Fruit fly (Drosophila melanogaster) whole organism, embryonic: ENCODE results near the gene CG1273.

Source experiments
- Bgb ChIP-seq: fragments of 200-800 bp; sonication (Bioruptor generic); IDR thresholded peaks from 2 replicates; pipeline ENCODE4 v1.3.6; 2022; ENCODE audit warnings: missing biosample characterization, missing genetic modification characterization; ENCODE audit not compliant: partially characterized antibody
- CG11504 ChIP-seq: fragments of 200-800 bp; sonication (Bioruptor generic); optimal IDR thresholded peaks from 3 replicates; lab custom pipeline; 2019; ENCODE audit warnings: missing biosample characterization, mild to moderate bottlenecking, missing genetic modification characterization, moderate library complexity
- CG11723 ChIP-seq: fragments of 200-800 bp; sonication (Bioruptor generic); optimal IDR thresholded peaks from 2 replicates; lab custom pipeline; 2017; ENCODE audit warnings: missing biosample characterization, mild to moderate bottlenecking, missing genetic modification characterization
- CG13287 ChIP-seq: fragments of 200-800 bp; sonication (Bioruptor generic); IDR thresholded peaks from 2 replicates; pipeline ENCODE4 v1.3.6; 2022; ENCODE audit warnings: missing biosample characterization, missing genetic modification characterization; ENCODE audit not compliant: partially characterized antibody
- CG14014 ChIP-seq: fragments of 200-800 bp; sonication (Bioruptor generic); IDR thresholded peaks from 2 replicates; pipeline ENCODE4 v1.3.6; 2022; ENCODE audit warnings: missing biosample characterization, missing genetic modification characterization
- CG15479 ChIP-seq: fragments of 200-800 bp; sonication (Bioruptor generic); optimal IDR thresholded peaks from 3 replicates; lab custom pipeline; 2019; ENCODE audit warnings: missing biosample characterization, mild to moderate bottlenecking, missing genetic modification characterization, moderate library complexity
- CG17612 ChIP-seq: fragments of 200-800 bp; sonication (Bioruptor generic); IDR thresholded peaks from 2 replicates; pipeline ENCODE4 v1.3.6; 2022; ENCODE audit warnings: missing biosample characterization, missing genetic modification characterization
- CG17912 ChIP-seq: fragments of 200-800 bp; sonication (Bioruptor generic); optimal IDR thresholded peaks from 2 replicates; lab custom pipeline; 2018; ENCODE audit warnings: missing biosample characterization, mild to moderate bottlenecking, missing genetic modification characterization
- CG1792 ChIP-seq: fragments of 200-800 bp; sonication (Bioruptor generic); optimal IDR thresholded peaks from 2 replicates; lab custom pipeline; 2016; ENCODE audit warnings: missing biosample characterization, missing genetic modification characterization
- CG2129 ChIP-seq: fragments of 200-800 bp; sonication (Bioruptor generic); IDR thresholded peaks from 2 replicates; pipeline ENCODE4 v1.3.6; 2022; ENCODE audit warnings: missing biosample characterization, missing genetic modification characterization; ENCODE audit not compliant: partially characterized antibody
- CG31224 ChIP-seq: fragments of 200-800 bp; sonication (Bioruptor generic); IDR thresholded peaks from 2 replicates; pipeline ENCODE4 v1.3.6; 2022; ENCODE audit warnings: missing biosample characterization, missing genetic modification characterization
- CG3163 ChIP-seq: fragments of 200-800 bp; sonication (Bioruptor generic); optimal IDR thresholded peaks from 3 replicates; lab custom pipeline; 2016; ENCODE audit warnings: missing biosample characterization, missing genetic modification characterization
- CG34224 ChIP-seq: fragments of 200-800 bp; sonication (Bioruptor generic); IDR thresholded peaks from 3 replicates; pipeline ENCODE4 v1.3.6; 2022; ENCODE audit warnings: missing biosample characterization, missing genetic modification characterization; ENCODE audit not compliant: partially characterized antibody
- CG34422 ChIP-seq: fragments of 200-800 bp; sonication (Bioruptor generic); IDR thresholded peaks from 3 replicates; pipeline ENCODE4 v1.3.6; 2022; ENCODE audit warnings: missing biosample characterization, missing genetic modification characterization
- CG7357 ChIP-seq: fragments of 200-800 bp; sonication (Bioruptor generic); IDR thresholded peaks from 3 replicates; pipeline ENCODE4 v1.3.6; 2022; ENCODE audit warnings: missing biosample characterization, missing genetic modification characterization
- CG7786 ChIP-seq: fragments of 200-800 bp; sonication (Bioruptor generic); optimal IDR thresholded peaks from 2 replicates; lab custom pipeline; 2016; ENCODE audit warnings: missing biosample characterization, missing genetic modification characterization
- CG9215 ChIP-seq: fragments of 200-800 bp; sonication (Bioruptor generic); IDR thresholded peaks from 2 replicates; pipeline ENCODE4 v1.3.6; 2022; ENCODE audit warnings: missing biosample characterization, missing genetic modification characterization
- CG9609 ChIP-seq: fragments of 200-800 bp; sonication (Bioruptor generic); optimal IDR thresholded peaks from 3 replicates; lab custom pipeline; 2016; ENCODE audit warnings: missing biosample characterization, missing genetic modification characterization
- Dad ChIP-seq: fragments of 200-800 bp; sonication (Bioruptor generic); optimal IDR thresholded peaks from 3 replicates; lab custom pipeline; 2016; ENCODE audit warnings: missing biosample characterization, missing genetic modification characterization
- Dip2 ChIP-seq: fragments of 200-800 bp; sonication (Bioruptor generic); IDR thresholded peaks from 2 replicates; pipeline ENCODE4 v1.3.6; 2022; ENCODE audit warnings: missing biosample characterization, missing genetic modification characterization
- Hr39 ChIP-seq: fragments of >200 bp; optimal IDR thresholded peaks from 2 replicates; lab custom pipeline; 2017
- Kr ChIP-seq: fragments of 200-800 bp; sonication (Bioruptor generic); optimal IDR thresholded peaks from 2 replicates; lab custom pipeline; 2017; ENCODE audit warnings: missing biosample characterization, mild to moderate bottlenecking, missing genetic modification characterization
- Lhr ChIP-seq: fragments of 200-800 bp; sonication (Bioruptor generic); optimal IDR thresholded peaks from 3 replicates; lab custom pipeline; 2017; ENCODE audit warnings: mild to moderate bottlenecking, missing biosample characterization, missing genetic modification reagents, missing genetic modification characterization
- MESR4 ChIP-seq: fragments of 200-800 bp; sonication (Bioruptor generic); optimal IDR thresholded peaks from 2 replicates; lab custom pipeline; 2018; ENCODE audit warnings: missing biosample characterization, mild to moderate bottlenecking, missing genetic modification characterization, moderate library complexity
- Max ChIP-seq: fragments of 200-800 bp; sonication (Bioruptor generic); optimal IDR thresholded peaks from 2 replicates; lab custom pipeline; 2016; ENCODE audit warnings: missing biosample characterization, mild to moderate bottlenecking, missing genetic modification characterization
- NFAT ChIP-seq: fragments of 200-800 bp; sonication (Bioruptor generic); IDR thresholded peaks from 2 replicates; pipeline ENCODE4 v1.3.6; 2022; ENCODE audit warnings: missing biosample characterization, missing genetic modification characterization
- Nf-YA ChIP-seq: fragments of 200-800 bp; sonication (Bioruptor generic); IDR thresholded peaks from 2 replicates; pipeline ENCODE4 v1.3.6; 2022; ENCODE audit warnings: missing biosample characterization, missing genetic modification characterization
- bowl ChIP-seq: fragments of 200-800 bp; sonication (Bioruptor generic); IDR thresholded peaks from 2 replicates; pipeline ENCODE4 v1.3.6; 2022; ENCODE audit warnings: missing biosample characterization, missing genetic modification characterization
- cg ChIP-seq: fragments of 200-800 bp; sonication (Bioruptor generic); optimal IDR thresholded peaks from 3 replicates; lab custom pipeline; 2019; ENCODE audit warnings: missing biosample characterization, mild to moderate bottlenecking, missing genetic modification characterization, moderate library complexity
- ci ChIP-seq: fragments of 200-800 bp; sonication (Bioruptor generic); IDR thresholded peaks from 3 replicates; pipeline ENCODE4 v1.3.6; 2022; ENCODE audit warnings: missing biosample characterization, missing genetic modification characterization
- dpn ChIP-seq, 2 experiments: fragments of 200-800 bp; sonication (Bioruptor generic); optimal IDR thresholded peaks; 3 replicates each; lab custom pipeline; 2016; ENCODE audit warnings: missing biosample characterization in 2 of 2, missing genetic modification characterization in 2 of 2
- fd102C ChIP-seq: fragments of 200-800 bp; sonication (Bioruptor generic); optimal IDR thresholded peaks from 2 replicates; lab custom pipeline; 2018; ENCODE audit warnings: missing biosample characterization, mild to moderate bottlenecking, missing genetic modification characterization, moderate library complexity
- kni ChIP-seq: fragments of 200-800 bp; sonication (Bioruptor generic); optimal IDR thresholded peaks from 3 replicates; lab custom pipeline; 2017; ENCODE audit warnings: mild to moderate bottlenecking, missing biosample characterization, missing genetic modification reagents, missing genetic modification characterization
- lilli ChIP-seq: fragments of 200-800 bp; sonication (Bioruptor generic); optimal IDR thresholded peaks from 3 replicates; lab custom pipeline; 2016; ENCODE audit warnings: missing biosample characterization, missing genetic modification characterization
- mam ChIP-seq: fragments of 200-800 bp; sonication (Bioruptor generic); optimal IDR thresholded peaks from 3 replicates; lab custom pipeline; 2016; ENCODE audit warnings: missing biosample characterization, missing genetic modification characterization
- nerfin-1 ChIP-seq: fragments of 200-800 bp; sonication (Bioruptor generic); optimal IDR thresholded peaks from 3 replicates; lab custom pipeline; 2019; ENCODE audit warnings: missing biosample characterization, mild to moderate bottlenecking, missing genetic modification characterization, moderate library complexity
- oc ChIP-seq: fragments of 200-800 bp; sonication (Bioruptor generic); optimal IDR thresholded peaks from 2 replicates; lab custom pipeline; 2018; ENCODE audit warnings: missing biosample characterization, mild to moderate bottlenecking, missing genetic modification characterization, moderate library complexity
- odd ChIP-seq: fragments of 200-800 bp; sonication (Bioruptor generic); optimal IDR thresholded peaks from 2 replicates; lab custom pipeline; 2017; ENCODE audit warnings: missing biosample characterization, mild to moderate bottlenecking, missing genetic modification characterization
- run ChIP-seq: fragments of 200-800 bp; sonication (Bioruptor generic); optimal IDR thresholded peaks from 3 replicates; lab custom pipeline; 2018; ENCODE audit warnings: missing biosample characterization, mild to moderate bottlenecking, missing genetic modification characterization
- sens ChIP-seq: fragments of 200-800 bp; sonication (Bioruptor generic); peaks from one replicate; lab custom pipeline; 2016; ENCODE audit warnings: missing biosample characterization, missing genetic modification characterization
- sima ChIP-seq: fragments of 200-800 bp; sonication (Bioruptor generic); optimal IDR thresholded peaks from 2 replicates; lab custom pipeline; 2016; ENCODE audit warnings: missing biosample characterization, missing genetic modification characterization
- slp2 ChIP-seq: fragments of 200-800 bp; sonication (Bioruptor generic); optimal IDR thresholded peaks from 2 replicates; lab custom pipeline; 2016; ENCODE audit warnings: missing biosample characterization, missing genetic modification characterization
- sug ChIP-seq: fragments of 200-800 bp; optimal IDR thresholded peaks from 2 replicates; lab custom pipeline; 2019; ENCODE audit warnings: missing biosample characterization, mild to moderate bottlenecking, missing genetic modification characterization, moderate library complexity
- tll ChIP-seq, 2 experiments: fragments of 200-800 bp in 1 of 2; fragments of >200 bp in 1 of 2; sonication (Bioruptor generic) in 1 of 2; optimal IDR thresholded peaks; 2 replicates each; lab custom pipeline; 2017 to 2019; ENCODE audit warnings: missing biosample characterization in 2 of 2, missing genetic modification characterization in 2 of 2, mild to moderate bottlenecking in 1 of 2, moderate library complexity in 1 of 2
- tx ChIP-seq: fragments of 200-800 bp; sonication (Bioruptor generic); optimal IDR thresholded peaks from 2 replicates; lab custom pipeline; 2016; ENCODE audit warnings: missing biosample characterization, missing genetic modification characterization
- zf30C ChIP-seq: fragments of 200-800 bp; sonication (Bioruptor generic); optimal IDR thresholded peaks from 3 replicates; lab custom pipeline; 2018; ENCODE audit warnings: missing biosample characterization, mild to moderate bottlenecking, missing genetic modification characterization
- zfh1 ChIP-seq: fragments of 200-800 bp; sonication (Bioruptor generic); IDR thresholded peaks from 3 replicates; pipeline ENCODE4 v1.3.6; 2022; ENCODE audit warnings: missing biosample characterization, missing genetic modification characterization

The CG1273 gene

dm6 chr3L:4252121-4252861 lies 11.2 kb upstream of the CG1273 start (continued):
- no peak for TF ChIP-seq CG7786 (GFP tag; lab: Kevin White, UChicago)
- no peak for TF ChIP-seq sug
- TF ChIP-seq NFAT (GFP tag; lab: Robert Waterston, UW): no peak
- TF ChIP-seq Dip2 (GFP tag; lab: Robert Waterston, UW): no peak
- no peak for TF ChIP-seq CG11723
- no peak for TF ChIP-seq MESR4
- TF ChIP-seq tll (GFP tag; optimal IDR thresholded peaks at IDR 0.05; lab: Kevin White, UChicago): peak; percentile 23 to 75
- peak; percentile 65 for TF ChIP-seq cg (GFP tag; lab: Kevin White, UChicago)
- no peak for TF ChIP-seq lilli (GFP tag; lab: Kevin White, UChicago)
- no peak for TF ChIP-seq fd102C (GFP tag; lab: Kevin White, UChicago)
- TF ChIP-seq CG17612 (GFP tag; lab: Robert Waterston, UW): no peak
- 0 out of 3 replicates have a peak, but pooled peaks have one; percentile 24 for TF ChIP-seq ci (GFP tag; lab: Robert Waterston, UW)
- peak; percentile 35 for TF ChIP-seq CG15479 (GFP tag; lab: Kevin White, UChicago)
- peak; percentile 81 for TF ChIP-seq CG3163 (GFP tag; lab: Kevin White, UChicago)

DNA sequence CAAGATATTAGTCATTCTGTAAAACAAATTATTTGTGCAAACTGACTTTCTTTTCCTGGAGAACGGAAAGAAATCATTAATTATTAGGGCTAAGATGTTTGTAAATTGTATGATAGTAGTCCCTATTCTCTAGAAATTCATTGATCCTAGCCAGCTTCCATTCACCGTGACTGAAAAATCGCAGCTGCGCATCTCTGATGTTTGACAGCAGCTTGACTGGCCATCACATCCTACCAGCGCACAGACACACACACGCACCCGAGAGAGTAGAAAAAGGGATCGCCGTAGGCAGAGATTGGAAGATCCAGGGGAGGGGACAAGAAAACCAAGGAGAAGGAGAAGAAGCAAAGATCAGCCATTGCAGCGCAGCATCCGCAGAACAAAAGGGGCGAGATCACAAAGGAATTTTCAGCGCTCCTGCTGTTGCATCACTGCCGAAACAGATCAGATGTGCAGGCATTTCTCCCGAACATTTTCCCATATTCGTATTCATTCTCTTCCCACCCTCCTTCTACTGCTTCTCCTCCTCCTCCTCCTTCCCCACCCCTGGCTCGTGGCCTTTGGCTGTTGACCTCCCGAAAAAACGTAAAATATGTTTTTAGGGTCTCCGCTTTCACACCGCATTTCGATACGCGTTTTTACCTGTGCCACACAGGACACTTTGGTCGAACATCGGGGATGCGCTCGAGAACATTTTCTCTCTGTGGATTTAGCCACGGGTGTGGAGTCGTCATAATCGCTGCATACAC lies 10.5 kb upstream of the CG1273 start:
- TF ChIP-seq nerfin-1 (tag; lab: Kevin White, UChicago) (peak; percentile 88), Kr (GFP tag; lab: Kevin White, UChicago) (peak; percentile 41), CG31224 (no peak), kni (peak; percentile 86), Lhr (GFP tag; lab: Kevin White, UChicago) (no peak), CG9609 (no peak), CG34422 (GFP tag; lab: Robert Waterston, UW) (no peak), CG34224 (GFP tag; lab: Robert Waterston, UW) (no peak), Bgb (GFP tag; lab: Robert Waterston, UW) (no peak), Nf-YA (GFP tag; lab: Robert Waterston, UW) (no peak), CG11504 (tag; lab: Kevin White, UChicago) (no peak), mam (GFP tag; lab: Kevin White, UChicago) (no peak), Max (GFP tag; lab: Kevin White, UChicago) (no peak), sima (GFP tag; lab: Kevin White, UChicago) (no peak), CG14014 (GFP tag; lab: Robert Waterston, UW) (no peak), bowl (GFP tag; lab: Robert Waterston, UW) (no peak), tx (GFP tag; lab: Kevin White, UChicago) (no peak), Hr39 (no peak), Dad (GFP tag; lab: Kevin White, UChicago) (no peak), CG15479 (GFP tag; lab: Kevin White, UChicago) (peak; percentile 95), CG1792 (GFP tag; lab: Kevin White, UChicago) (no peak), zfh1 (GFP tag; lab: Robert Waterston, UW) (0 out of 3 replicates have a peak, but pooled peaks have one; percentile 13), CG2129 (GFP tag; lab: Robert Waterston, UW) (no peak), CG13287 (GFP tag; lab: Robert Waterston, UW) (no peak), run (tag; lab: Kevin White, UChicago) (no peak), oc (tag; lab: Kevin White, UChicago) (no peak), CG9215 (GFP tag; lab: Robert Waterston, UW) (no peak), slp2 (GFP tag; lab: Kevin White, UChicago) (no peak), zf30C (GFP tag; lab: Kevin White, UChicago) (peak; percentile 89), odd (GFP tag; lab: Kevin White, UChicago) (no peak), sens (GFP tag; lab: Kevin White, UChicago) (peak; percentile 47), CG7357 (no peak), dpn (GFP tag; optimal IDR thresholded peaks at IDR 0.05; lab: Kevin White, UChicago) (no peak), CG17912 (GFP tag; lab: Kevin White, UChicago) (no peak), tll (GFP tag; optimal IDR thresholded peaks at IDR 0.05; lab: Kevin White, UChicago) (no peak)
